Fruit fly (Drosophila melanogaster) whole organism: Measurements from ENCODE around the gene CG43915.

ENCODE experiments used
- CG8478 ChIP-seq: fragments of >200 bp; optimal IDR thresholded peaks from 2 replicates; lab custom pipeline; 2018; ENCODE audit warnings: inconsistent platforms
- Dll ChIP-seq: fragments of >200 bp; optimal IDR thresholded peaks from 2 replicates; lab custom pipeline; 2017
- EcR ChIP-seq, 2 experiments: fragments of >200 bp; optimal IDR thresholded peaks; 2 replicates each; lab custom pipeline; 2017; ENCODE audit warnings: missing biosample characterization in 2 of 2, missing genetic modification characterization in 2 of 2, missing genetic modification reagents in 2 of 2
- pan ChIP-seq: fragments of >200 bp; optimal IDR thresholded peaks from 2 replicates; lab custom pipeline; 2017
- psq ChIP-seq: fragments of >200 bp; optimal IDR thresholded peaks from 2 replicates; lab custom pipeline; 2017
- usp ChIP-seq: fragments of >200 bp; optimal IDR thresholded peaks from 2 replicates; lab custom pipeline; 2017; ENCODE audit warnings: missing biosample characterization, missing genetic modification characterization, mixed read lengths

Gene CG43915

DNA sequence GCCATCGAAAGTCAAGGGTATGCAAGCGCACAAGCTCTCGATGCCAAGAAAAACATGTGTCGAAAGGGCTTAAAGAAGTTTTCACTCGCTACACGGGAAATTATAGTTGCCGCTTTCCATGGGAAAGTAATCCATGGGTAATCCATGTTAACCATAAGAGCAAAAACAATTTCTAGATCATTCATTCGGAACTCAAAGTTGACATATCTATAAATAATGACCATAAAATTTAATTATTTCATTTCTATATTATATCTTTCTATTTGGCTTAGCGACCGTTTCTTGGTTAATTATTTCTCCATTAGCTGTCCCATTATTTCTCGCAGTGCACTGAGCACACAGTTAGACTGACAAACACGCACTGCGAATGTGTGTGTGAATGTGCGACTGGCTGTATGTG lies 28.0 kb downstream of the CG43915 start:
- TF ChIP-seq psq (lab: Kevin White, UChicago), result no peak
- no peak for TF ChIP-seq EcR (GFP tag; optimal IDR thresholded peaks at IDR 0.05; lab: Kevin White, UChicago)
- no peak for TF ChIP-seq Dll (lab: Kevin White, UChicago)
- no peak for TF ChIP-seq usp (GFP tag; lab: Kevin White, UChicago)
- no peak for TF ChIP-seq pan (lab: Kevin White, UChicago)
- no peak for TF ChIP-seq CG8478 (lab: Kevin White, UChicago)

- TF ChIP-seq CG8478 (lab: Kevin White, UChicago), result no peak
- no peak for TF ChIP-seq psq (lab: Kevin White, UChicago)
- no peak for TF ChIP-seq Dll (lab: Kevin White, UChicago)
- TF ChIP-seq pan (lab: Kevin White, UChicago), result no peak
- no peak for TF ChIP-seq usp (GFP tag; lab: Kevin White, UChicago)
- no peak for TF ChIP-seq EcR (GFP tag; optimal IDR thresholded peaks at IDR 0.05; lab: Kevin White, UChicago)
Observed at dm6 chr3L:4001500-4001899, 28.8 kb downstream of the CG43915 start.

DNA sequence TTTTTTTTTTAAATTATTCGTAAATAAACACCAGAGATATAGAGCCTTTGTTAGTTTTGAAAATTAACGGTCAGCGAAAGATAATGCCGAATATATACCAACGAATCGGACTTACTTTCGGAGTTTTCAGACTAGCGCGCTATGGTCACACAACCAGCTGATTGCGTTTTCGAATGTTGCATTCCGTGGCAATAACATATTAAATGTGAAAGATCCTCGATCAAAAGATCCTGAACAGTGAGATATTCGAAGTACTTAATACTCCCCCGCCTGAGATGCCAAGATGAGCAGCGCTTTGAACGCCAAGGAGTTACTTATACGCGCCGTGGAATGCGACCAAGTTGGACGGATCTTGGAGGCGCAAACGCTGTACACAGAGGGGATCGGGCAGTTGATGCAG lies 30.6 kb downstream of the CG43915 start, which contains the start of gene CG14985:
CG14985 (plus strand) TSS at position 159 of the 400 bp plus-strand sequence.
- TF ChIP-seq usp (GFP tag; lab: Kevin White, UChicago), result no peak
- TF ChIP-seq psq (lab: Kevin White, UChicago), result no peak
- no peak for TF ChIP-seq CG8478 (lab: Kevin White, UChicago)
- TF ChIP-seq Dll (lab: Kevin White, UChicago), result no peak
- TF ChIP-seq EcR (GFP tag; optimal IDR thresholded peaks at IDR 0.05; lab: Kevin White, UChicago), result no peak
- TF ChIP-seq pan (lab: Kevin White, UChicago), result no peak

- no peak for TF ChIP-seq CG8478 (lab: Kevin White, UChicago)
- no peak for TF ChIP-seq pan (lab: Kevin White, UChicago)
- TF ChIP-seq Dll (lab: Kevin White, UChicago), result no peak
- no peak for TF ChIP-seq EcR (GFP tag; optimal IDR thresholded peaks at IDR 0.05; lab: Kevin White, UChicago)
- TF ChIP-seq usp (GFP tag; lab: Kevin White, UChicago), result no peak
- no peak for TF ChIP-seq psq (lab: Kevin White, UChicago)
Observed at dm6 chr3L:4007256-4007655, 34.6 kb downstream of the CG43915 start.

- TF ChIP-seq CG8478 (lab: Kevin White, UChicago) (no peak), pan (lab: Kevin White, UChicago) (no peak), psq (lab: Kevin White, UChicago) (no peak), EcR (GFP tag; optimal IDR thresholded peaks at IDR 0.05; lab: Kevin White, UChicago) (no peak), usp (GFP tag; lab: Kevin White, UChicago) (no peak), Dll (lab: Kevin White, UChicago) (no peak)
Observed at dm6 chr3L:4010122-4010521, 37.4 kb downstream of the CG43915 start.

DNA sequence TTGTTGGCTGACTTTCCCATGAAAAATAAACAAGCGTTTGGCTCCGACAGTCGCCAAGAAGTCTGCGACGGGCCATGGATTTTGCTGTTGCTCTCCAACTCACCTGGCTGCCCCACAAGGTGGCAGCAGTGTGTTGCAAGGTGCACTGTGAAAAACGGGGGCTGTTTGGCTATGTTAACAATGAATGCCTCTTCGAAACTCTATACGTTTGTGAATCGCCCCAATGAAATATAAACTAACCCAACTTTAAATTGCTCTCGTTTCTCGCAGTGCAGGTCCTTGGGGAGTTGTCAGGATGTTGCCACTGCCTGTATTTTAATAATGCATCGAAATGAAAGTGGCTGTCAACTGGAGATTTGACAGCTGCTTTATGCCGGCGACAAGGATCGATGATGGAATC lies 41.6 kb downstream of the CG43915 start:
- no peak for TF ChIP-seq EcR (GFP tag; optimal IDR thresholded peaks at IDR 0.05; lab: Kevin White, UChicago)
- TF ChIP-seq pan (lab: Kevin White, UChicago), result no peak
- TF ChIP-seq psq (lab: Kevin White, UChicago), result no peak
- no peak for TF ChIP-seq CG8478 (lab: Kevin White, UChicago)
- TF ChIP-seq Dll (lab: Kevin White, UChicago), result no peak
- TF ChIP-seq usp (GFP tag; lab: Kevin White, UChicago), result no peak

DNA sequence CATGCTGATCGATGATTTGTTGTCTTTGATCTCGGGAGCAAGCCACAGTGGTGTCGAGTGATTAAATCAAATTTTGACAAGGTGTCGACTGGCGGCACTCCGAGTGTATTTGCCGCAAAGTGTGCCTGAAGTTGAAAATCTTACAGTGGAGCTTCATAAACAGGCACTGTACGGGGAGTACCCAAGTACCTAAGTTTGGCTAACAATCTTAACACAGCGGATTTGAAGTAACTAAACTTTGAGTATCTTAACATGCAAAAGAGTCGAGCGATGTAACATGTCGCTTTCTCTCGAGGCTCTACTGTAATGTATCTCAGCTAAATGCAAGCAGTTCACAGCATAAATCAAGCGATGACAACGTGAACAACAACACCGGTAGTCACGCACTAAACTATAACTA lies 44.1 kb downstream of the CG43915 start:
- no peak for TF ChIP-seq pan (lab: Kevin White, UChicago)

DNA sequence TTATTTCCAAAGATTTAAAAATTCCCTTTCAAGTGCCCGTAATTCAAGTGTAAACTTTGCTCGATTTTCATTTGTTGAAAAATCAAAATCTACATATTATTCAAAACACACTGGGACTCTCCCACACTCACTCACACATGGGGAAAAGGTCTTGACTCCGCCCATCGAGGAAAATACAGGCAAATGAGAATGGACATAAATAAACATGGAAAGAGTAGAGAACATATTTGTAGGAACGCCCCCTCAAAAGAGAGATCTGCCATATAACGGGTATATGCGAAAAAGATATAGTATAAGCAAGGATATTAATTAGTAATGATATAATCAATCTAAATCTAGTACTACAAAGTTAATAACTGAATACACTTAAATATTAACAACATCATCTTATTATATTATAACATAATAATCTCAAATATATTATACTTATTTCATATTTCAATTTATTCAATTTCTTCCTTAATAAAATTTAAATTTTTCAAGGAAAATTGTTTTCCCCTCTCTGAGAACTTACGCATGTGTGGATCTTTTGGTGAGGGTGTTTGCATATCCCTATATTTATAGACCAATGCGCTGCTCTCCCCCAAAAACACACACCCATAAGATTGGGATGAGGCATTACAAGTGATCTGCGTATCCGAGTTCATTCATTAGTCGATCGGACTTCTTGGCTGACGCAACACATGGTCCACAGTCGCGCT lies 45.7 kb downstream of the CG43915 start, which contains the start of gene FoxL1:
FoxL1 (plus strand) TSS at position 651 of the 701 bp plus-strand sequence.
- TF ChIP-seq CG8478 (lab: Kevin White, UChicago) (no peak), EcR (GFP tag; optimal IDR thresholded peaks at IDR 0.05; lab: Kevin White, UChicago) (no peak), Dll (lab: Kevin White, UChicago) (no peak), pan (lab: Kevin White, UChicago) (no peak), psq (lab: Kevin White, UChicago) (no peak), usp (GFP tag; lab: Kevin White, UChicago) (no peak)

DNA sequence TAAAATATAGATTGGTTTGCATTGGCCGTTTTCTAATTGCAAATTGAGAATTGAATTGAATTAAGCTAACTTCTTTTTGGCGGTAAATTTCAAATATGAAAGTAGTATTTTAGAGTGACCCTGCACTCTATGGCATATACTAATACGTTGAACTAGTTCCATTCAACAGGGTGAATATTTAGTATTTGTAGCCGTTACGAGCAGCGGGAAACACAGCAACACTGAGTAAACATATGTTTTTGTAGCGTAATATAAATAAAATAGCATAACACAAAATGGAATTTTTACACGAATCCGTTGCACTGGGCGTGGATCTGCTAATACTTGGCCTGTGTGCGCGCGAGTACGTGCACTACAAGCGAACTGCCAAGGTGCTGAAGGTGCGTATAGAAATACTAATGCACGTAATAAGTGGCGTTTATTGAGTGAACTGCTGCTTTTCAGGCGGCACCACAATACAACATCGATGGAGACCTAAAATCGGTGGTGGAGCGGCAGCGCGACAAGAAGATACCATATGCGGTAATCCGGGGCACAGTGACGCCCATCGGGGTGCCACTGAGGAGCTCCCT lies 48.6 kb downstream of the CG43915 start, which contains the start of gene Mul1:
Mul1 (plus strand) TSS at position 198 of the 572 bp plus-strand sequence.
- TF ChIP-seq EcR (GFP tag; optimal IDR thresholded peaks at IDR 0.05; lab: Kevin White, UChicago) (no peak), Dll (lab: Kevin White, UChicago) (no peak), CG8478 (lab: Kevin White, UChicago) (no peak), usp (GFP tag; lab: Kevin White, UChicago) (no peak), psq (lab: Kevin White, UChicago) (no peak), pan (lab: Kevin White, UChicago) (no peak)
